Worm (Caenorhabditis elegans) whole organism, L4 larva: ENCODE results near the gene gcy-11.
A peak's percentile ranks its signal among the peaks of the same experiment; 100 is the strongest.

Experiments
- F10B5.3 ChIP-seq: sonication (generic microtip); optimal IDR thresholded peaks from 2 replicates; lab custom pipeline; 2016; ENCODE audit warnings: mild to moderate bottlenecking, missing genetic modification characterization, missing compliant biosample characterization
- F26F4.8 ChIP-seq: fragments of 200-800 bp; sonication (Bioruptor generic); conservative IDR thresholded peaks from 2 replicates; pipeline ENCODE4 v1.3.6; 2022; ENCODE audit warnings: missing genetic modification characterization, missing compliant biosample characterization
- F37D6.2 ChIP-seq: sonication (generic microtip); optimal IDR thresholded peaks from 2 replicates; lab custom pipeline; 2016; ENCODE audit warnings: mild to moderate bottlenecking, missing genetic modification characterization, missing compliant biosample characterization
- T20F7.1 ChIP-seq: fragments of 200-800 bp; sonication (Bioruptor generic); optimal IDR thresholded peaks from 2 replicates; lab custom pipeline; 2018; ENCODE audit warnings: mild to moderate bottlenecking, missing genetic modification characterization, missing compliant biosample characterization
- Y5F2A.4 ChIP-seq: fragments of 200-800 bp; sonication (Bioruptor generic); optimal IDR thresholded peaks from 2 replicates; lab custom pipeline; 2018; ENCODE audit warnings: mild to moderate bottlenecking, missing genetic modification characterization, missing compliant biosample characterization
- Y75B8A.6 ChIP-seq: fragments of 200-800 bp; sonication (Bioruptor generic); IDR thresholded peaks from 2 replicates; pipeline ENCODE4 v1.3.6; 2022; ENCODE audit warnings: missing genetic modification reagents, missing genetic modification characterization, missing compliant biosample characterization
- ZK546.5 ChIP-seq, 2 experiments: sonication (generic microtip); optimal IDR thresholded peaks; 2 replicates each; lab custom pipeline; 2017; ENCODE audit warnings: missing biosample characterization in 2 of 2, missing genetic modification characterization in 2 of 2
- ceh-44 ChIP-seq: fragments of 200-800 bp; sonication (Bioruptor generic); IDR thresholded peaks from 2 replicates; pipeline ENCODE4 v1.3.6; 2022; ENCODE audit warnings: missing genetic modification reagents, missing genetic modification characterization, missing compliant biosample characterization
- ctbp-1 ChIP-seq: fragments of 200-800 bp; sonication (Bioruptor generic); IDR thresholded peaks from 2 replicates; pipeline ENCODE4 v1.3.6; 2022; ENCODE audit warnings: missing genetic modification reagents, missing genetic modification characterization, missing compliant biosample characterization
- daf-12 ChIP-seq: fragments of 150-350 bp; optimal IDR thresholded peaks from 2 replicates; lab custom pipeline; 2014; ENCODE audit warnings: missing biosample characterization, missing genetic modification reagents, missing genetic modification characterization
- daf-16 ChIP-seq, 3 experiments: sonication (generic microtip); optimal IDR thresholded peaks; 2 replicates each; lab custom pipeline; 2016 to 2017; ENCODE audit warnings: missing genetic modification characterization in 3 of 3, missing genetic modification reagents in 3 of 3, mild to moderate bottlenecking in 2 of 3, missing compliant biosample characterization in 2 of 3, missing biosample characterization in 1 of 3, moderate library complexity in 1 of 3
- daf-19 ChIP-seq: fragments of 200-800 bp; sonication (Bioruptor generic); conservative IDR thresholded peaks from 2 replicates; pipeline ENCODE4 v1.3.6; 2022; ENCODE audit warnings: missing genetic modification characterization, missing compliant biosample characterization
- dmd-6 ChIP-seq: fragments of 200-800 bp; sonication (Bioruptor generic); IDR thresholded peaks from 2 replicates; pipeline ENCODE4 v1.3.6; 2022; ENCODE audit warnings: missing genetic modification reagents, missing genetic modification characterization, missing compliant biosample characterization
- duxl-1 ChIP-seq: sonication (generic microtip); optimal IDR thresholded peaks from 2 replicates; lab custom pipeline; 2016; ENCODE audit warnings: mild to moderate bottlenecking, missing genetic modification characterization, moderate library complexity, missing compliant biosample characterization; ENCODE audit not compliant: poor library complexity
- egl-27 ChIP-seq: sonication (generic microtip); optimal IDR thresholded peaks from 3 replicates; lab custom pipeline; 2017; ENCODE audit warnings: missing biosample characterization, missing genetic modification reagents, missing genetic modification characterization
- egl-43 ChIP-seq: fragments of 200-800 bp; sonication (Bioruptor generic); IDR thresholded peaks from 2 replicates; pipeline ENCODE4 v1.3.6; 2022; ENCODE audit warnings: missing genetic modification reagents, missing genetic modification characterization, missing compliant biosample characterization
- fkh-10 ChIP-seq: fragments of 150-350 bp; optimal IDR thresholded peaks from 2 replicates; lab custom pipeline; 2014; ENCODE audit warnings: missing biosample characterization, missing genetic modification reagents, missing genetic modification characterization
- hlh-30 ChIP-seq: sonication (generic microtip); optimal IDR thresholded peaks from 2 replicates; lab custom pipeline; 2017; ENCODE audit warnings: antibody characterized with exemption, mild to moderate bottlenecking, missing genetic modification characterization, missing compliant biosample characterization; ENCODE audit not compliant: insufficient read depth
- hmg-1.1 ChIP-seq: fragments of 200-800 bp; sonication (Bioruptor generic); IDR thresholded peaks from 2 replicates; pipeline ENCODE4 v1.3.6; 2022; ENCODE audit warnings: missing genetic modification reagents, missing genetic modification characterization, missing compliant biosample characterization
- lin-15B ChIP-seq: fragments of 150-350 bp; sonication (generic microtip); optimal IDR thresholded peaks from 3 replicates; lab custom pipeline; 2014; ENCODE audit warnings: missing biosample characterization, missing genetic modification characterization
- lin-29 ChIP-seq: fragments of 200-800 bp; sonication (Bioruptor generic); IDR thresholded peaks from 2 replicates; pipeline ENCODE4 v1.3.6; 2022; ENCODE audit warnings: missing genetic modification reagents, missing genetic modification characterization, missing compliant biosample characterization
- madf-9 ChIP-seq: fragments of 200-800 bp; sonication (Bioruptor generic); conservative IDR thresholded peaks from 2 replicates; pipeline ENCODE4 v1.3.6; 2022; ENCODE audit warnings: missing genetic modification reagents, missing genetic modification characterization, missing compliant biosample characterization
- mep-1 ChIP-seq: fragments of 150-350 bp; sonication (generic microtip); optimal IDR thresholded peaks from 3 replicates; lab custom pipeline; 2014; ENCODE audit warnings: missing biosample characterization, missing genetic modification characterization
- nhr-10 ChIP-seq: fragments of 150-350 bp; optimal IDR thresholded peaks from 2 replicates; lab custom pipeline; 2014; ENCODE audit warnings: missing biosample characterization, missing genetic modification characterization
- nhr-11 ChIP-seq: fragments of 150-350 bp; optimal IDR thresholded peaks from 2 replicates; lab custom pipeline; 2014; ENCODE audit warnings: missing biosample characterization, missing genetic modification characterization
- nhr-111 ChIP-seq: fragments of 200-800 bp; sonication (Bioruptor generic); optimal IDR thresholded peaks from 2 replicates; lab custom pipeline; 2018; ENCODE audit warnings: mild to moderate bottlenecking, missing genetic modification characterization, missing compliant biosample characterization
- nhr-25 ChIP-seq: sonication (generic microtip); optimal IDR thresholded peaks from 2 replicates; lab custom pipeline; 2017; ENCODE audit warnings: missing genetic modification characterization, mild to moderate bottlenecking, missing compliant biosample characterization, antibody characterized with exemption, moderate library complexity, borderline replicate concordance; ENCODE audit not compliant: insufficient read depth
- nhr-28 ChIP-seq: fragments of 150-350 bp; optimal IDR thresholded peaks from 2 replicates; lab custom pipeline; 2014; ENCODE audit warnings: missing biosample characterization, missing genetic modification characterization
- nhr-41 ChIP-seq: fragments of 200-800 bp; sonication (Bioruptor generic); IDR thresholded peaks from 2 replicates; pipeline ENCODE4 v1.3.6; 2022; ENCODE audit warnings: missing genetic modification reagents, missing genetic modification characterization, missing compliant biosample characterization
- nhr-76 ChIP-seq: fragments of 150-350 bp; optimal IDR thresholded peaks from 2 replicates; lab custom pipeline; 2014; ENCODE audit warnings: missing biosample characterization, missing genetic modification characterization
- php-3 ChIP-seq: fragments of 200-800 bp; sonication (Bioruptor generic); IDR thresholded peaks from 2 replicates; pipeline ENCODE4 v1.3.6; 2022; ENCODE audit warnings: missing genetic modification reagents, missing genetic modification characterization, missing compliant biosample characterization
- pqm-1 ChIP-seq: sonication (generic microtip); optimal IDR thresholded peaks from 2 replicates; lab custom pipeline; 2017; ENCODE audit warnings: missing biosample characterization, missing genetic modification characterization
- sdz-12 ChIP-seq: fragments of 200-800 bp; sonication (Bioruptor generic); optimal IDR thresholded peaks from 2 replicates; lab custom pipeline; 2018; ENCODE audit warnings: mild to moderate bottlenecking, missing genetic modification characterization, missing compliant biosample characterization
- snpc-4 ChIP-seq: fragments of 150-350 bp; optimal IDR thresholded peaks from 2 replicates; lab custom pipeline; 2014; ENCODE audit warnings: missing biosample characterization, missing genetic modification characterization
- spr-1 ChIP-seq: sonication (generic microtip); optimal IDR thresholded peaks from 2 replicates; lab custom pipeline; 2016; ENCODE audit warnings: mild to moderate bottlenecking, missing genetic modification characterization, missing compliant biosample characterization
- spr-3 ChIP-seq: fragments of 200-800 bp; sonication (Bioruptor generic); optimal IDR thresholded peaks from 2 replicates; lab custom pipeline; 2018; ENCODE audit warnings: mild to moderate bottlenecking, missing genetic modification characterization, missing compliant biosample characterization
- unc-130 ChIP-seq: sonication (generic microtip); optimal IDR thresholded peaks from 2 replicates; lab custom pipeline; 2016; ENCODE audit warnings: missing genetic modification reagents, missing genetic modification characterization, missing compliant biosample characterization
- unc-62 ChIP-seq, 3 experiments: fragments of 150-350 bp in 1 of 3; sonication (generic microtip); optimal IDR thresholded peaks in 2 of 3; peaks in 1 of 3; 1 replicate in 1 of 3; 2 replicates in 2 of 3; lab custom pipeline; 2014 to 2017; ENCODE audit warnings: missing biosample characterization in 3 of 3, missing genetic modification characterization in 3 of 3, missing genetic modification reagents in 3 of 3, missing genotype in 1 of 3
- zfp-2 ChIP-seq: sonication (generic microtip); optimal IDR thresholded peaks from 2 replicates; lab custom pipeline; 2016; ENCODE audit warnings: mild to moderate bottlenecking, missing genetic modification characterization, missing compliant biosample characterization
- zip-2 ChIP-seq: fragments of 150-350 bp; optimal IDR thresholded peaks from 2 replicates; lab custom pipeline; 2014; ENCODE audit warnings: missing biosample characterization, missing genetic modification characterization

gcy-11 gene

ce11 chrX:17041571-17041970 is 13.8 kb downstream of the gcy-11 start:
- peak in 1 of 2 experiments; percentile 97 for TF ChIP-seq unc-62 (GFP tag; optimal IDR thresholded peaks at IDR 0.05 in 1 of 2; lab: Kevin White, UChicago)
- no peak for TF ChIP-seq unc-62 (tag; optimal IDR thresholded peaks at IDR 0.05; lab: Kevin White, UChicago)
- TF ChIP-seq daf-16 (GFP tag; optimal IDR thresholded peaks at IDR 0.05; lab: Kevin White, UChicago): peak in 1 of 2 experiments; percentile 53
- no peak for TF ChIP-seq daf-16 (tag; optimal IDR thresholded peaks at IDR 0.05; lab: Kevin White, UChicago)
- no peak for TF ChIP-seq dmd-6 (GFP tag; lab: Robert Waterston, UW)

ce11 chrX:17038616-17039015 is 16.8 kb downstream of the gcy-11 start:
- TF ChIP-seq spr-3 (GFP tag; lab: Kevin White, UChicago) (no peak), T20F7.1 (GFP tag; lab: Kevin White, UChicago) (no peak), daf-16 (GFP tag; optimal IDR thresholded peaks at IDR 0.05; lab: Kevin White, UChicago) (no peak), daf-16 (tag; optimal IDR thresholded peaks at IDR 0.05; lab: Kevin White, UChicago) (no peak), nhr-25 (tag; lab: Kevin White, UChicago) (no peak), zfp-2 (no peak), F37D6.2 (tag; lab: Kevin White, UChicago) (no peak), nhr-10 (tag; lab: Kevin White, UChicago) (no peak), fkh-10 (no peak), egl-43 (no peak), zip-2 (tag; lab: Kevin White, UChicago) (no peak), lin-29 (GFP tag; lab: Robert Waterston, UW) (no peak), Y75B8A.6 (GFP tag; lab: Robert Waterston, UW) (no peak), duxl-1 (tag; lab: Kevin White, UChicago) (no peak), pqm-1 (tag; lab: Kevin White, UChicago) (no peak), egl-27 (tag; lab: Kevin White, UChicago) (no peak), ceh-44 (GFP tag; lab: Robert Waterston, UW) (no peak), daf-12 (no peak), F10B5.3 (tag; lab: Kevin White, UChicago) (no peak), nhr-111 (no peak), ZK546.5 (tag; optimal IDR thresholded peaks at IDR 0.05; lab: Kevin White, UChicago) (no peak)

ce11 chrX:17034773-17035172 is 20.6 kb downstream of the gcy-11 start:
- TF ChIP-seq snpc-4 (tag; lab: Kevin White, UChicago): no peak
- TF ChIP-seq lin-15B: no peak
- TF ChIP-seq daf-19 (GFP tag; lab: Robert Waterston, UW): no peak
- TF ChIP-seq hmg-1.1 (GFP tag; lab: Robert Waterston, UW): no peak
- TF ChIP-seq nhr-28: peak; percentile 3
- peak in 1 of 2 experiments; percentile 65 for TF ChIP-seq unc-62 (GFP tag; optimal IDR thresholded peaks at IDR 0.05 in 1 of 2; lab: Kevin White, UChicago)
- no peak for TF ChIP-seq unc-62 (tag; optimal IDR thresholded peaks at IDR 0.05; lab: Kevin White, UChicago)
- no peak for TF ChIP-seq nhr-10 (tag; lab: Kevin White, UChicago)
- no peak for TF ChIP-seq nhr-11 (tag; lab: Kevin White, UChicago)

- no peak for TF ChIP-seq php-3 (GFP tag; lab: Robert Waterston, UW)
- TF ChIP-seq hlh-30 (tag; lab: Kevin White, UChicago): peak; percentile 2
- TF ChIP-seq, all 104 proteins: peak for 1
Measured at ce11 chrX:17034193-17034592, 21.2 kb downstream of the gcy-11 start.

DNA sequence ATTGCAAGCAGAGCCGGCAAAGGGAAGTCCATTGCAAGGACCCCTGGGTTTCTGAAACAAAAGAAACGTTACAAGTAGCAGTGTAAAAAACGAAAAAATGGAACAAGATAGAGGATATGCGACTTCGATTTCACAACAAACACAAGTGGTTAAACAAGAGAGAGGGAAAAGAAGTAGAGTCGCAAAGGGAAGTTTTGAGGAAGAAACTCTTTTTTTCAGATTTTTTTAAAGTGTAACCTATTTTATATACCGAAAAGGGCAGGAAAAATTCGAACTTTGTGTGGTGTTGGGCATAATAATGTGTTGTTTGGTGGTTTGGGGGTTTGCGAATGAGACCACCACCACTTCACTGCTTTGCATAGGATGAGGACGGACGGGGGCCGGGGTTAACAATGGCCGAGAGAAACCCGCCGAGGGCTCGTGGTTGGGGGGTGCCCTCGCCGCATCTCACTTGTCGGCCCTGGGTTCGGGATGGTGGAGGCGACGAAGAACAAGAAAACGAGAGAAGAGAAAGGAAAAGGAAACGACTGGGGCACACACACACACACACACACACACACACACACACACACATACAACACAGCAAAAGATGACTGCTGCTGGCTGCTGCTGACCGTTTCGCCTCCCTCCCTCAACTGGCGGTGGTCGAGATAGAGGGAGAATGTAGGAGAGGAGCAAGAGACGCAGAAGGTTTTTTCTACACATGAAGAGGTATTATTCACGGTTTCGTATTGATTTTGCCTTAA is 25.0 kb downstream of the gcy-11 start, which contains the start of gene ptrn-1:
TSS of gene ptrn-1 (minus strand) at position 51 of the 746 bp plus-strand sequence.
- no peak for TF ChIP-seq spr-1 (tag; lab: Kevin White, UChicago)
- TF ChIP-seq Y75B8A.6 (GFP tag; lab: Robert Waterston, UW): no peak
- TF ChIP-seq F10B5.3 (tag; lab: Kevin White, UChicago): no peak
- TF ChIP-seq T20F7.1 (GFP tag; lab: Kevin White, UChicago): no peak
- TF ChIP-seq nhr-41 (GFP tag; lab: Robert Waterston, UW): no peak
- TF ChIP-seq nhr-76 (tag; lab: Kevin White, UChicago): no peak
- no peak for TF ChIP-seq F37D6.2 (tag; lab: Kevin White, UChicago)
- TF ChIP-seq unc-130 (GFP tag; lab: Kevin White, UChicago): no peak
- no peak for TF ChIP-seq sdz-12 (GFP tag; lab: Kevin White, UChicago)
- TF ChIP-seq Y5F2A.4 (GFP tag; lab: Kevin White, UChicago): no peak
- peak in 1 of 2 experiments; percentile 91 for TF ChIP-seq unc-62 (GFP tag; optimal IDR thresholded peaks at IDR 0.05 in 1 of 2; lab: Kevin White, UChicago)
- TF ChIP-seq unc-62 (tag; optimal IDR thresholded peaks at IDR 0.05; lab: Kevin White, UChicago): no peak
- TF ChIP-seq ctbp-1 (GFP tag; lab: Robert Waterston, UW): 0 out of 2 replicates have a peak, but pooled peaks have one; percentile 50
- TF ChIP-seq lin-29 (GFP tag; lab: Robert Waterston, UW): no peak
- peak; percentile 83 for TF ChIP-seq mep-1 (tag; lab: Kevin White, UChicago)
- no peak for TF ChIP-seq F26F4.8 (GFP tag; lab: Robert Waterston, UW)
- TF ChIP-seq fkh-10: peak; percentile 50
- TF ChIP-seq madf-9 (GFP tag; lab: Robert Waterston, UW): no peak
